Worm (Caenorhabditis elegans) whole organism, L3 larva: Measurements from ENCODE around the gene srh-287.

Experiments used
- fos-1 ChIP-seq: fragments of 150-350 bp; optimal IDR thresholded peaks from 2 replicates; lab custom pipeline; 2014; ENCODE audit warnings: missing biosample characterization, missing genetic modification characterization
- jun-1 ChIP-seq: fragments of 150-350 bp; optimal IDR thresholded peaks from 2 replicates; lab custom pipeline; 2014; ENCODE audit warnings: missing biosample characterization, missing genetic modification reagents, missing genetic modification characterization
- nhr-237 ChIP-seq: fragments of 150-350 bp; optimal IDR thresholded peaks from 2 replicates; lab custom pipeline; 2014; ENCODE audit warnings: missing biosample characterization, missing genetic modification characterization

- TF ChIP-seq nhr-237 (tag; lab: Kevin White, UChicago) (no peak), fos-1 (tag; lab: Kevin White, UChicago) (no peak), jun-1 (tag; lab: Kevin White, UChicago) (no peak)
Observed at ce11 chrV:17810053-17810452, 9.4 kb downstream of the srh-287 start, which contains the start of gene srh-296.
